Worm (Caenorhabditis elegans) whole organism, L4/young adult: ENCODE measurements around the gene W03G1.2.

Experiments used
- W03F9.2 ChIP-seq: fragments of 150-350 bp; optimal IDR thresholded peaks from 2 replicates; lab custom pipeline; 2014; ENCODE audit warnings: missing biosample characterization, missing genetic modification characterization
- dao-5 ChIP-seq: sonication (generic microtip); optimal IDR thresholded peaks from 2 replicates; lab custom pipeline; 2016; ENCODE audit warnings: missing genotype, missing genetic modification characterization, moderate library complexity, missing compliant biosample characterization
- him-1 ChIP-seq: sonication (generic microtip); optimal IDR thresholded peaks from 2 replicates; lab custom pipeline; 2016; ENCODE audit warnings: missing genotype, missing genetic modification reagents, missing genetic modification characterization, missing compliant biosample characterization

W03G1.2 gene

DNA sequence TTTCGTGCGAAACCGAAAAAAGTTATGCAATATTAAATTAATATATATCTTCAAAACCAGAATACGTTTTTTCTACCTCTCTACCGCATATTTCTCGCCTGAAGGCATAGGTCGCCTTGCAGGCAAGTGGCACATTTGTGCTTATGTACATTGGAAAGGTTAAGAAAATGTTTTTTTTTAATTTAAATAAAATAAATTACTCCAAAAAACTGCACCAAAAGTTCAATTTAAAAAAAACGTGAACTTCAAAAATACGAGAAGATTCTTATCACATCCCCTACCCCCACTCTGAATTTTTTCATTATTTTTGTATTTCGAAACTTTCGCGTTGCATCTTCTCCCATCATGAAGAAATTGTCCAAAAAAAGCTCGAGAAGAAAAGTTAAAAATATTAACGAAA, at the start of gene W03G1.2:
Gene W03G1.2, plus strand, starts transcription at position 301 of the 400 bp plus-strand sequence.
- TF ChIP-seq W03F9.2 = no peak
- TF ChIP-seq him-1 (tag; lab: Kevin White, UChicago) = no peak
- TF ChIP-seq dao-5 (tag; lab: Kevin White, UChicago) = no peak

DNA sequence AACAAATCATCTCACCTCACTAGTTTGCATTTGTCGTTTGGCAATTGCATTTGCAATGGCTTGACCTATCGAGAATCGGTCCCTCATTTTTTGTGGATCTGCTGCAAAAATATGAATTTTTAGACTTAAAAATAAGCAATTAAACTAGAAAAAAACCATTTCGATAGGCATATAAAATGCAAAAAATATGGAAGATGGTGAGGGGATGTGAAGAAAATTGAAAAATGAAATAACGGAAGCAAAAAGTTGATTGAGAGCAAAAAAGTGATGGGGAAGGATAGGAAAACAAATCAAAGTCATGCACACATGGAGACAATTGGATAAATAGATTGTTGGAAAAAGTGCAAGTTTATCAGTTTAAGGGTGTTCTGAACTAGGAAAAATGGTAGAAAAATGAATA, 43.4 kb upstream of the W03G1.2 start, which contains the start of gene npr-37:
Gene npr-37, minus strand, starts transcription at position 101 of the 400 bp plus-strand sequence.
- no peak for TF ChIP-seq him-1 (tag; lab: Kevin White, UChicago)
- no peak for TF ChIP-seq dao-5 (tag; lab: Kevin White, UChicago)
- TF ChIP-seq W03F9.2 = no peak

DNA sequence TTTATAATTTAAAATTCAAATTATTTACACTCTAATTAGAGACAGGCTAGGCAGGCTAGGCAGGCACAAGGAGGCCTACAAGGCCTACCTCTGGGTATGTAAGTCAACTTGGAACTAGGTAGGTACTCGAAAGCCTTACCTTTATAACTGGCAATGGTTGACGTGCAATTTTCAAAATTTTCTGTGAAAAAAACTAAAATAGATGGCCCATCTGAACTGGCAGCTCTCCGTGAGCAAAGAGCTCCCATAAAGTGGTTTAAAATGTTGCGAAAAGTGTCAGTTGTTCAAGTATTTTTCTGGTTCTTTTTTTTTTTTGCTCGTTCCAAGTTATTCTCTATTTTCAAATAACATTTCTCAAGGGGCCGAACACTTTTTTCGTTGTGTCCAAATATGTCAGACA, 40.4 kb upstream of the W03G1.2 start:
- TF ChIP-seq him-1 (tag; lab: Kevin White, UChicago) (no peak), dao-5 (tag; lab: Kevin White, UChicago) (no peak), W03F9.2 (no peak)

DNA sequence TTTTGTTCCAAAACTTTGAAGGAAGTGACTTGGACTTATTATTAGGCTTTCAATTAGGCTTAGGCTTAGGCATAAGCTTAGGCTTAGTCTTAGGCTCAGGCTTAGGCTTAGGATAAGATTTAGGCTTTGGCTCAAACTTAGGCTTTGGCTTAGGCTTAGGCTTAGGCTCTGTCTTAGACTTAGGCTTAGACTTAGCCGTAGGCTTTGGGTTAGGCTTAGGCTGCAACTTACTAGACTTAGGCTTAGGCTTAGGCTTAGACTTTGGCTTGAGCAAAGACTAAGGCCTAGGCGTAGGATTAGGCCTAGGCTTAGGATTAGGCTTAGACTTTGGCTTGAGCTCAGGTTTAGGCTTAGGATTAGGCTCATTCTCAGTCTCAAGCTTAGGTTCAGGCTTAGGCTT, 39.7 kb upstream of the W03G1.2 start:
- TF ChIP-seq dao-5 (tag; lab: Kevin White, UChicago) (no peak), him-1 (tag; lab: Kevin White, UChicago) (no peak), W03F9.2 (no peak)

DNA sequence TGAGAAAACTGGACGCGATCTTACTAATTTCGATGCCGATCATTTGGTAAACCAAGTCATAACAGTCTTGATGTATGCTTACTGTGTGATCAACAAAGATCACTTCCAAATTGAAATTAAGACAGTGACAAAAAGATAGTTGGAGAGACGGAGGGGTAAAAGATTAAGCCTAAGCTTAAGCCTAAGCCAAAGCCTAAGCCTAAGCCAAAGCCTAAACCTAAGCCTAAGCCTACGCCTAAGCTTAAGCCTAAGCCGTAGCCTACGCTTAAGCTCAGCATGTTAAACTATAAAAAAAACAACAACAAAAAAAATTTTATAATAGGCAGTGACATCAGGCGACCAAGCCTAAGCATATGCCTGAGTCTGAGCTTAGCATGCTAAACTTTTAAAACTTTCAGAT, 27.3 kb upstream of the W03G1.2 start:
- TF ChIP-seq dao-5 (tag; lab: Kevin White, UChicago) (no peak), W03F9.2 (no peak), him-1 (tag; lab: Kevin White, UChicago) (no peak)

DNA sequence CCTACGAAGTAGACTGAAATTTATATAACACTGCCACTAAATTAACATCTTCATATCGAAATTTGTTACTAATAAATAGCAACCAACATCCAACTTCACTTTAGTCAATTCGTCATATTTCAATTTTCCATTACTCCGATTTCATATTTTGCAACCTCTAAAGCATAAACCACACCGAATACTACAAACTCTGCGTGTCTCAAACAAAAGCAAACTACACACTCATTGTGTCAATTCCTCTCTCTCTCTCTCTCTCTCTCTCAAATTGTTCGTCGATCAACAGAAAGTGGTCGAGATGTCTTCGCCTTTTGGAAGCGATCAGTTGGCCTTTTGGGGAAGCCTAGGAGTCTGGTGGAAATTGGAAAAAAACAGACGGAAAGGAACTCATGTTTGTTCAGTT, 20.0 kb upstream of the W03G1.2 start:
- TF ChIP-seq him-1 (tag; lab: Kevin White, UChicago) = no peak

DNA sequence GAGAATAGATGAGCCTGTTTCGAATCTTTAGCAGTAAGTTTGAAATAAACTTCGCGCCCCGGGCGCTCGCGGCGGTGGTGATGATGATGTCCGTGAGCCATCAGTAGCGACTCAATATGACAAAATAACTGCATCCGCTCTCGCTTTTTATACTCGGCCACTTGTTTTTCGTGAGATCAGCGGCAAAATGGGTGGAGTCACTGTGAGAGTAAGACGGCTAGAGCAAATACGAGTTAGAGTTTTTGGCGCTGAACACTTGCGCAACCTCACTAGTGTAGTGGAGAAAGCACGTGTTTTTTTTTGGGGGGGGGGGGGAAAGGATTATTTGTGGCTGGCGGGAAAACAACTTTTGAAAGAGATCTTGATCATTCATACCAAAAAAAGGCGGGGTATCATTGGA, 18.1 kb upstream of the W03G1.2 start, which contains the start of gene W03G1.5:
Gene W03G1.5, minus strand, starts transcription at position 101 of the 400 bp plus-strand sequence.
- no peak for TF ChIP-seq him-1 (tag; lab: Kevin White, UChicago)
- no peak for TF ChIP-seq dao-5 (tag; lab: Kevin White, UChicago)
- no peak for TF ChIP-seq W03F9.2

DNA sequence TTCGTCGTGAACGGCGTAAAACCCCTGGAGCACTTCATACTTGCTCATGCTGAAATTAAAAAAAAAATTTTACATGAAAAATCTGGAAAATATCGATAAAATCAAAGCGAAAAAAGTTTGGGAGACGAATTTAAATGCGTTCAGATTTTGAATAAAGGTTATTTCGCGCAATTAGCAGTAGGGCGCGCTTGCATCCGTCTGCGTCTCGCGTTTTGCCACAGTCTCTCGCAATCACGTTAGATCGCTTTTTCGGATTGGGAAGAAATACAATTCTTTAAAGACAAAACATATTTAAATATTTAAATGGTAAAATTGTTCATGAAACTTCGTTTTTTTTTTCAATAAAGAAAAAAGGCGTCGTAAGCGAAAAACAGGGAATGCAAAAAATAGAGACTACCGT, 5.0 kb upstream of the W03G1.2 start, which contains the start of gene pig-1:
Gene pig-1, minus strand, starts transcription at position 49 of the 400 bp plus-strand sequence.
- TF ChIP-seq him-1 (tag; lab: Kevin White, UChicago) (no peak), W03F9.2 (peak; percentile 27)

DNA sequence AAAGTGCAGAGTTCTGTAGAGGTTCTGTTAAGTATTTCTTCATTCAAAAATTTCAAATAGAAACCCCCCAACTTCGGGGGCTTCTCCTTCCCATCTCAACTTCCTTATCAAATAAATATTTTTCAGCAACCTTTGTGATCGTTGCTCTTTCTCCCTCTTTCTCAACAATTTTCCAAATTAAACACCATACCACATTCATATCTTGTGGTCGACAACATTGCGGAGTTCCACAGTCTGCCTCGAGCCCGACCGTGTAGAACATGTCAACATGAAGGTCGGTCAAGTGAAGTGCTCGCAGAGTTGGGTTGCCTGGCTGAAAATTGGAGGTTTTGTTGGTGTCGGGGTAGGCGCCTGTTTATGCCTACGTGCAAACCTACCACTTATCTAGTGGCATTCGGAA, 1.9 kb upstream of the W03G1.2 start:
- TF ChIP-seq him-1 (tag; lab: Kevin White, UChicago) = no peak
- TF ChIP-seq dao-5 (tag; lab: Kevin White, UChicago) = no peak
- no peak for TF ChIP-seq W03F9.2

DNA sequence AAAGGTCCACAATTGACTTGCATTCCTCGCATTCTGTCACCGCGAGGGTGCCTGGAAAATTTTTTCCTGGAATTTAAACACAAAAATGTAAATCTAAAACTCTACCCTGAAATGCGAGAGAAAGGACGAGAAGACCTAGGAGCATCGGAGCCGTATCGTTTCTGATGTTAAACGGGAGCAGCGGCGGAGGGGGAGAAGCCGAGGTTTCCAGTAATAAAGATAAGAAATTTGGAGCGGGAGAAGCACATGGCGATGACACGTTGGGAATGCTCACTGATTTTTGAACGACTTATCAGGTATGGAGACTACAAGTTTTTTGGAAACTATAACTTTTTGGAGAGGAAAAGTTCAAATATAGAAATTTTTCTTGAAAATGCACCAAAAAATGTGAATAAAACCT, 857 bp upstream of the W03G1.2 start, which contains the start of gene asm-3:
Gene asm-3, minus strand, starts transcription at position 215 of the 400 bp plus-strand sequence.
- TF ChIP-seq him-1 (tag; lab: Kevin White, UChicago) (no peak), dao-5 (tag; lab: Kevin White, UChicago) (no peak), W03F9.2 (no peak)

DNA sequence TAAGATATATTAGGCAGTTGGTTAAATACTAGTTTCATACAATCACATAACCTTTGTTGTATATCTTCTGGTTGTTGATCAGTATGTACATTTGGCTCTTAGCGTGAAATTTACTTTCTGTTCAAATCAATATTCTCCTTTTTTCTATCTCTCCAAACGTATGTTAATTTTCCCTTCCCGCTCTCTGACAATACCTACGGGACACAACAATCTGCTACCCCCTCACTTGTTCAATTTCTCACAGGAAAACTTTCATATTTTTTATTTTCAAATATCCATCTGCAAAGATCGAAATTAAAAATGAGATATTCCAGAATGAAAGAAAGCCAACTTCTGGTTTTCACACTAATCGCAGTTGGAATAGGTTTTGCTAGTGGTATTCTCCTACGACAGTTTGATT, 7.4 kb downstream of the W03G1.2 start, which contains the start of gene glt-7:
Gene glt-7, plus strand, starts transcription at position 301 of the 400 bp plus-strand sequence.
- TF ChIP-seq W03F9.2 (no peak), dao-5 (tag; lab: Kevin White, UChicago) (no peak), him-1 (tag; lab: Kevin White, UChicago) (no peak)

DNA sequence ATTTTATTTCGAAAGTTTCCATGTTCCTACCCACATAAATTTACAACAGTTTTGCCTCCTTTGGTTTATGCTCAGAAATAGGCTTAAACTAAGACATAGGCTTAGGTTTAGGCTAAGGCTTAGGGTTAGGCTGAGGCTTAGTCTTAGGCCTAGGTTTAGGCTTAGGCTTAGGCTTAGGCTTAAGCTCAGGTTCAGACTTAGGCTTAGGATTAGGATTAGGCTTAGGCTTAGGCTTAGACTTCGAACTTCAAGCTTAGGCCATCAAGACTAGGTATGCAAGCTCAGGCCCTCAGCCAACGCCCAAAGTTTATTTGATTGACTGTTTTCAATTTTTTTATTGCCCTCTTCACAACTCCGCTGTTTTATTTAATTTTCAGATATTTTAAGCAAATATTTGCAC, 21.4 kb downstream of the W03G1.2 start:
- TF ChIP-seq W03F9.2 (no peak), dao-5 (tag; lab: Kevin White, UChicago) (no peak), him-1 (tag; lab: Kevin White, UChicago) (no peak)

DNA sequence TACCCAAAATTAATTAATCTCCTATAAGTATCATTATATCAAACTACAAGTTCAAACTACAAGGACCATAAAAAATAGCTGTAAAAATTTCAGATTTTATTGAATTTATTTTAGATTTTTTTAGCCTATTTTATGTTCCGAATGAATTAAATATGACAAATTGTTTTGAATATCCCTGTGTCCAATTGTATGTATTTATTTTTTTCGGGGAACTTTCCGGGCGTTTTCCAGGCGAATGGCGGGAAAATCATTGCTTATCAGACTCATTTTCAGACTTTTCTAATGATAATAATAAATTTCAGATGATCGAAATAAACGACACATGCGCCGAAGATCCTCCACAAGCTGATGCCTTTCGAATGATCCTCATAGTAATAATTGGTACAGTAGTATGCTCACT, 23.5 kb downstream of the W03G1.2 start, which contains the start of gene F56A11.4:
Gene F56A11.4, plus strand, starts transcription at position 301 of the 400 bp plus-strand sequence.
- no peak for TF ChIP-seq W03F9.2
- no peak for TF ChIP-seq dao-5 (tag; lab: Kevin White, UChicago)
- TF ChIP-seq him-1 (tag; lab: Kevin White, UChicago) = no peak

DNA sequence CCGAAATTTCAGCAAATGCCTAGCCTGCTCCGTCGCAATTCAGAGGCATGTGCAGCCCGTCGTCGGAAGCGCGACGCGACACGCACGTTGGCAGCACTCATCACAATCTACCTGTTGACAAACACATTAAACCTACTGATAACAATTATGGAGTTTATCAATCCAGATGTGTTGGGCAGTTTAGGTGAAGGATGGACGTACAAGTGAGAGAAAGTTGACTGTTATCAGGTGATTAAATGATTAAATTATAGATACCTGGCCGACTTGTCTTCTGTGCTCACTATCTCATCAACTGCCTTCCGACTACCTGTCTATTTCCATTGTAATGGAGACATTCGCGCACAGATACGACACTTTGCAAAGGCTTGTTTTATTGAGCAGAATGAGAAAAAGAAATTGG, 27.5 kb downstream of the W03G1.2 start:
- no peak for TF ChIP-seq dao-5 (tag; lab: Kevin White, UChicago)
- TF ChIP-seq W03F9.2 = no peak
- no peak for TF ChIP-seq him-1 (tag; lab: Kevin White, UChicago)

DNA sequence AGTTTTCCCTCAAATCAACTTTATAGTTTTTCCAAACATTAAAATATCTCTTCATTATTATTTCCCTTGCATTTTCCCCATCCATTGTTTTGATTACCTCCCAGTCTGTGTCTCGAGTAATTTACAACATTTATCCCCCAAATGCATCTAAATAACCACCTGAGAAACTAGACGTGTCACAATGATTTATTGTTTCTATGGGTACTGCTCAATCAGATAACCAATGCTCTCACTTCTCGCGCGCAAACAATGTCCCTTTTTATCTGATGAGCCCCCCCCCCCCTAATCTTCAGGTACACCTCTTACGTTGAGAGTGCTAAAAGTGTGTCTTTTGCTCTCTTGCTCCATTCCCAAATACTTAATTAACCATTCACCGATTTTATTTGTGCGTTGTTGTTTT, 29.6 kb downstream of the W03G1.2 start:
- no peak for TF ChIP-seq W03F9.2
- no peak for TF ChIP-seq dao-5 (tag; lab: Kevin White, UChicago)
- TF ChIP-seq him-1 (tag; lab: Kevin White, UChicago) = no peak
